Fruit fly (Drosophila melanogaster): ENCODE results near the gene CG18558.

CG18558 gene

DNA sequence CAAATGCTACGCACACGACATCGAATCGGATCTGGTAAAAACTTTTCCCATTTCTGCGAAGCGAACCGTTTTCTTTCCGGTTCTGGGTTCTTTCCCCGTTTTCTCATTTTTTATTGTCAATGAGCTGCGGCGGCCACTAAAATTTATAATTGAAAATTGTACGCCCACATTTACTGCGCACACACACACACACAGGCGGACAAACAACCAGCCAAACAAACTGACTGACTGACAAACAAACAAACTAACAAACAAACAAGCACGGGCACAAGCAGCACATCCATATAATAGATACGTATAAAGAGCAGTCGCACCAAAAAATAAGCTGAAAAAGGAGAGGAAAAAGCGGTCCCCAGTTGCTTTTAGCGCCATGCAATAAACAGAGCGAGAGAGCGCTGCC lies 46.9 kb upstream of the CG18558 start (continued):
- no peak for TF ChIP-seq CG1602 (GFP tag; optimal IDR thresholded peaks at IDR 0.05)
- TF ChIP-seq dysf (GFP tag; IDR thresholded peaks at IDR 0.05) = no peak
- peak; percentile 41 for TF ChIP-seq abd-A (tag; optimal IDR thresholded peaks at IDR 0.05)
- no peak for TF ChIP-seq slp2 (GFP tag; optimal IDR thresholded peaks at IDR 0.05)
- TF ChIP-seq CG15514 (GFP tag; optimal IDR thresholded peaks at IDR 0.05) = no peak
- TF ChIP-seq bowl (GFP tag; IDR thresholded peaks at IDR 0.05) = no peak
- no peak for TF ChIP-seq Mes4 (GFP tag; optimal IDR thresholded peaks at IDR 0.05)
- no peak for TF ChIP-seq CG2120 (GFP tag; optimal IDR thresholded peaks at IDR 0.05)
- TF ChIP-seq chinmo (GFP tag; IDR thresholded peaks at IDR 0.05; ENCODE audit: partially characterized antibody) = no peak
- TF ChIP-seq CG1792 (GFP tag; optimal IDR thresholded peaks at IDR 0.05) = no peak
- no peak for TF ChIP-seq CG30020 (tag; optimal IDR thresholded peaks at IDR 0.05)
- no peak for TF ChIP-seq CG15479 (GFP tag; optimal IDR thresholded peaks at IDR 0.05)
- no peak for TF ChIP-seq ind (GFP tag; optimal IDR thresholded peaks at IDR 0.05)
- TF ChIP-seq CG17568 (GFP tag; optimal IDR thresholded peaks at IDR 0.05) = no peak
- TF ChIP-seq Fer3 (tag; optimal IDR thresholded peaks at IDR 0.05) = no peak
- no peak for TF ChIP-seq CG11247 (GFP tag; IDR thresholded peaks at IDR 0.05)
- TF ChIP-seq CG15601 (tag; optimal IDR thresholded peaks at IDR 0.05) = no peak
- TF ChIP-seq HLH3B (GFP tag; IDR thresholded peaks at IDR 0.05) = no peak
- TF ChIP-seq chm (GFP tag; IDR thresholded peaks at IDR 0.05) = 0 out of 2 replicates have a peak, but pooled peaks have one; percentile 23
- no peak for TF ChIP-seq croc (GFP tag; conservative IDR thresholded peaks at IDR 0.05)
- TF ChIP-seq CG5180 (GFP tag; optimal IDR thresholded peaks at IDR 0.05) = peak; percentile 60
- no peak for TF ChIP-seq D (optimal IDR thresholded peaks at IDR 0.05)
- TF ChIP-seq D (GFP tag; optimal IDR thresholded peaks at IDR 0.05) = no peak
- no peak for TF ChIP-seq HHEX (GFP tag; optimal IDR thresholded peaks at IDR 0.05)
- TF ChIP-seq Dek (tag; optimal IDR thresholded peaks at IDR 0.05) = no peak
- TF ChIP-seq esg (GFP tag; conservative IDR thresholded peaks at IDR 0.05) = no peak
- TF ChIP-seq D19A (tag; optimal IDR thresholded peaks at IDR 0.05) = no peak
- no peak for TF ChIP-seq CG2678 (tag; optimal IDR thresholded peaks at IDR 0.05)
- TF ChIP-seq MBD-R2 (GFP tag; IDR thresholded peaks at IDR 0.05) = no peak
- TF ChIP-seq gcm (GFP tag; optimal IDR thresholded peaks at IDR 0.05) = no peak
- TF ChIP-seq CG7839 (tag; optimal IDR thresholded peaks at IDR 0.05) = no peak
- no peak for TF ChIP-seq da (GFP tag; optimal IDR thresholded peaks at IDR 0.05)
- no peak for TF ChIP-seq ewg (GFP tag; optimal IDR thresholded peaks at IDR 0.05)
- TF ChIP-seq CG11093 (GFP tag; IDR thresholded peaks at IDR 0.05) = no peak
- no peak for TF ChIP-seq CG1233 (GFP tag; optimal IDR thresholded peaks at IDR 0.05)
- no peak for TF ChIP-seq zen (tag; optimal IDR thresholded peaks at IDR 0.05)
- no peak for TF ChIP-seq CG2202 (tag; optimal IDR thresholded peaks at IDR 0.05)
- no peak for TF ChIP-seq CG43689 (GFP tag; IDR thresholded peaks at IDR 0.05)
- no peak for TF ChIP-seq CG9727 (GFP tag; optimal IDR thresholded peaks at IDR 0.05)
- peak; percentile 81 for TF ChIP-seq sens (GFP tag)
- no peak for TF ChIP-seq chn (GFP tag; optimal IDR thresholded peaks at IDR 0.05)
- TF ChIP-seq ci (GFP tag; IDR thresholded peaks at IDR 0.05) = 0 out of 3 replicates have a peak, but pooled peaks have one; percentile 39
- no peak for TF ChIP-seq CG5953 (GFP tag; IDR thresholded peaks at IDR 0.05)
